Fruit fly (Drosophila melanogaster) whole organism: ENCODE measurements around the gene CG33784.

Source experiments
- CG8478 ChIP-seq: fragments of >200 bp; optimal IDR thresholded peaks from 2 replicates; lab custom pipeline; 2018; ENCODE audit warnings: inconsistent platforms
- pan ChIP-seq: fragments of >200 bp; optimal IDR thresholded peaks from 2 replicates; lab custom pipeline; 2017

- TF ChIP-seq pan (lab: Kevin White, UChicago) (no peak), CG8478 (no peak)
Observed at dm6 chr3R:10063707-10064106, 4.0 kb upstream of the CG33784 start, which contains the start of gene CG33631.
